Worm (Caenorhabditis elegans) whole organism, L2 larva: ENCODE measurements around the gene D1054.8.

Experiments
- C34F6.9 ChIP-seq: fragments of 150-350 bp; optimal IDR thresholded peaks from 2 replicates; lab custom pipeline; 2014; ENCODE audit warnings: missing biosample characterization, missing genetic modification characterization
- F13H6.1 ChIP-seq: sonication (generic microtip); optimal IDR thresholded peaks from 2 replicates; lab custom pipeline; 2016; ENCODE audit warnings: missing genetic modification characterization, missing compliant biosample characterization
- R02D3.7 ChIP-seq: fragments of 150-350 bp; optimal IDR thresholded peaks from 2 replicates; lab custom pipeline; 2014; ENCODE audit warnings: missing biosample characterization, missing genetic modification characterization
- Y55F3AM.14 ChIP-seq: fragments of 200-800 bp; sonication (Bioruptor generic); optimal IDR thresholded peaks from 2 replicates; lab custom pipeline; 2018; ENCODE audit warnings: mild to moderate bottlenecking, missing genetic modification characterization, missing compliant biosample characterization
- ZK546.5 ChIP-seq: sonication (generic microtip); optimal IDR thresholded peaks from 2 replicates; lab custom pipeline; 2017; ENCODE audit warnings: missing biosample characterization, missing genetic modification characterization
- alr-1 ChIP-seq: fragments of 150-350 bp; optimal IDR thresholded peaks from 2 replicates; lab custom pipeline; 2014; ENCODE audit warnings: missing biosample characterization, missing genetic modification characterization
- aly-2 ChIP-seq: fragments of 150-350 bp; optimal IDR thresholded peaks from 2 replicates; lab custom pipeline; 2014; ENCODE audit warnings: missing biosample characterization, missing genetic modification characterization
- blmp-1 ChIP-seq: sonication (generic microtip); optimal IDR thresholded peaks from 2 replicates; lab custom pipeline; 2017; ENCODE audit warnings: missing genetic modification characterization, mild to moderate bottlenecking, missing compliant biosample characterization, antibody characterized with exemption, moderate library complexity; ENCODE audit not compliant: insufficient read depth
- ceh-16 ChIP-seq: fragments of 150-350 bp; optimal IDR thresholded peaks from 2 replicates; lab custom pipeline; 2014; ENCODE audit warnings: missing biosample characterization, missing genetic modification characterization
- dmd-4 ChIP-seq: sonication (generic microtip); optimal IDR thresholded peaks from 2 replicates; lab custom pipeline; 2017; ENCODE audit warnings: missing biosample characterization, missing genetic modification characterization
- elt-1 ChIP-seq: fragments of 150-350 bp; optimal IDR thresholded peaks from 2 replicates; lab custom pipeline; 2014; ENCODE audit warnings: missing biosample characterization, missing genetic modification characterization
- fos-1 ChIP-seq: fragments of 150-350 bp; optimal IDR thresholded peaks from 2 replicates; lab custom pipeline; 2014; ENCODE audit warnings: missing biosample characterization, missing genetic modification characterization
- gmeb-1 ChIP-seq: fragments of 150-350 bp; optimal IDR thresholded peaks from 2 replicates; lab custom pipeline; 2014; ENCODE audit warnings: missing biosample characterization, missing genetic modification characterization
- lin-11 ChIP-seq: fragments of 150-350 bp; sonication (generic microtip); optimal IDR thresholded peaks from 2 replicates; lab custom pipeline; 2014; ENCODE audit warnings: missing biosample characterization, missing genetic modification characterization, inconsistent platforms, mixed read lengths
- lin-13 ChIP-seq: fragments of 150-350 bp; optimal IDR thresholded peaks from 2 replicates; lab custom pipeline; 2014; ENCODE audit warnings: missing biosample characterization, missing genetic modification reagents, missing genetic modification characterization
- lin-39 ChIP-seq: fragments of 150-350 bp; optimal IDR thresholded peaks from 2 replicates; lab custom pipeline; 2014; ENCODE audit warnings: missing biosample characterization, missing genetic modification reagents, missing genetic modification characterization
- lsy-2 ChIP-seq, 2 experiments: fragments of 150-350 bp in 1 of 2; sonication (generic microtip) in 1 of 2; optimal IDR thresholded peaks; 2 replicates each; lab custom pipeline; 2014 to 2017; ENCODE audit warnings: missing biosample characterization in 2 of 2, missing genetic modification characterization in 2 of 2
- mab-5 ChIP-seq: fragments of 150-350 bp; optimal IDR thresholded peaks from 2 replicates; lab custom pipeline; 2014; ENCODE audit warnings: missing biosample characterization, missing genetic modification characterization
- mdl-1 ChIP-seq, 2 experiments: fragments of 150-350 bp in 1 of 2; sonication (generic microtip) in 1 of 2; optimal IDR thresholded peaks; 2 replicates each; lab custom pipeline; 2017; ENCODE audit warnings: missing biosample characterization in 2 of 2, missing genetic modification characterization in 2 of 2
- nhr-10 ChIP-seq: sonication (generic microtip); optimal IDR thresholded peaks from 2 replicates; lab custom pipeline; 2017; ENCODE audit warnings: missing biosample characterization, missing genetic modification characterization
- nhr-11 ChIP-seq: fragments of 150-350 bp; optimal IDR thresholded peaks from 2 replicates; lab custom pipeline; 2014; ENCODE audit warnings: missing biosample characterization, missing genetic modification characterization
- nhr-12 ChIP-seq: fragments of 150-350 bp; optimal IDR thresholded peaks from 2 replicates; lab custom pipeline; 2014; ENCODE audit warnings: missing biosample characterization, missing genetic modification characterization
- nhr-129 ChIP-seq: fragments of 150-350 bp; optimal IDR thresholded peaks from 2 replicates; lab custom pipeline; 2014; ENCODE audit warnings: missing biosample characterization, missing genetic modification characterization
- nhr-23 ChIP-seq: fragments of 150-350 bp; optimal IDR thresholded peaks from 2 replicates; lab custom pipeline; 2014; ENCODE audit warnings: missing biosample characterization, missing genetic modification reagents, missing genetic modification characterization
- nhr-237 ChIP-seq: fragments of 150-350 bp; optimal IDR thresholded peaks from 2 replicates; lab custom pipeline; 2014; ENCODE audit warnings: missing biosample characterization, missing genetic modification characterization
- nhr-6 ChIP-seq: fragments of 150-350 bp; optimal IDR thresholded peaks from 2 replicates; lab custom pipeline; 2014; ENCODE audit warnings: missing biosample characterization, missing genetic modification characterization
- nhr-77 ChIP-seq: fragments of 150-350 bp; optimal IDR thresholded peaks from 2 replicates; lab custom pipeline; 2014; ENCODE audit warnings: missing biosample characterization, missing genetic modification characterization
- sem-4 ChIP-seq: fragments of 150-350 bp; optimal IDR thresholded peaks from 2 replicates; lab custom pipeline; 2014; ENCODE audit warnings: missing biosample characterization, missing genetic modification reagents, missing genetic modification characterization
- sma-9 ChIP-seq, 2 experiments: fragments of 150-350 bp in 1 of 2; sonication (generic microtip) in 1 of 2; optimal IDR thresholded peaks; 2 replicates each; lab custom pipeline; 2014 to 2016; ENCODE audit warnings: missing genetic modification characterization in 2 of 2, mild to moderate bottlenecking in 1 of 2, missing biosample characterization in 1 of 2, missing compliant biosample characterization in 1 of 2, missing genetic modification reagents in 1 of 2, moderate library complexity in 1 of 2
- snpc-4 ChIP-seq: fragments of 150-350 bp; optimal IDR thresholded peaks from 2 replicates; lab custom pipeline; 2014; ENCODE audit warnings: missing biosample characterization, missing genetic modification characterization
- unc-55 ChIP-seq: fragments of 150-350 bp; sonication (generic microtip); optimal IDR thresholded peaks from 3 replicates; lab custom pipeline; 2014; ENCODE audit warnings: missing biosample characterization, missing genetic modification reagents, missing genetic modification characterization
- unc-62 ChIP-seq: fragments of 150-350 bp; optimal IDR thresholded peaks from 2 replicates; lab custom pipeline; 2014; ENCODE audit warnings: missing biosample characterization, missing genetic modification reagents, missing genetic modification characterization
- zag-1 ChIP-seq: fragments of 150-350 bp; optimal IDR thresholded peaks from 2 replicates; lab custom pipeline; 2014; ENCODE audit warnings: missing biosample characterization, missing genetic modification characterization
- ztf-11 ChIP-seq: sonication (generic microtip); optimal IDR thresholded peaks from 2 replicates; lab custom pipeline; 2017; ENCODE audit warnings: missing biosample characterization, missing genetic modification characterization
- ztf-4 ChIP-seq: fragments of 150-350 bp; optimal IDR thresholded peaks from 2 replicates; lab custom pipeline; 2014; ENCODE audit warnings: missing biosample characterization, missing genetic modification characterization

The D1054.8 gene

ce11 chrV:10811763-10812162, 27.7 kb downstream of the D1054.8 start, which contains the start of gene C29A12.22:
Gene C29A12.22 (plus strand): TSS chrV:10812063.
- no peak for TF ChIP-seq sem-4

ce11 chrV:10813425-10814156, 29.5 kb downstream of the D1054.8 start, which contains the start of the genes C29A12.1 and lig-1:
Gene C29A12.1 (minus strand): TSS chrV:10813487.
Gene lig-1 (plus strand): TSS chrV:10814106.
- TF ChIP-seq lin-13 (no peak), mab-5 (tag; lab: Kevin White, UChicago) (no peak), nhr-23 (tag; lab: Kevin White, UChicago) (no peak), aly-2 (no peak), zag-1 (tag; lab: Kevin White, UChicago) (no peak), mdl-1 (tag; optimal IDR thresholded peaks at IDR 0.05; lab: Kevin White, UChicago) (no peak), unc-62 (no peak), ztf-11 (tag; lab: Kevin White, UChicago) (no peak), blmp-1 (tag; lab: Kevin White, UChicago) (no peak), elt-1 (tag; lab: Kevin White, UChicago) (no peak), nhr-77 (tag; lab: Kevin White, UChicago) (no peak), ztf-4 (tag; lab: Kevin White, UChicago) (no peak), lsy-2 (tag; optimal IDR thresholded peaks at IDR 0.05; lab: Kevin White, UChicago) (peak in 1 of 2 experiments; percentile 36), ZK546.5 (tag; lab: Kevin White, UChicago) (no peak), C34F6.9 (peak; percentile 22), nhr-10 (tag; lab: Kevin White, UChicago) (no peak), unc-55 (peak; percentile 45), fos-1 (tag; lab: Kevin White, UChicago) (no peak), F13H6.1 (tag; lab: Kevin White, UChicago) (no peak), nhr-6 (no peak), nhr-129 (tag; lab: Kevin White, UChicago) (peak; percentile 39), ceh-16 (no peak), nhr-237 (tag; lab: Kevin White, UChicago) (no peak), R02D3.7 (tag; lab: Kevin White, UChicago) (no peak), gmeb-1 (peak; percentile 41)

ce11 chrV:10814333-10814732, 30.2 kb downstream of the D1054.8 start:
- no peak for TF ChIP-seq nhr-10 (tag; lab: Kevin White, UChicago)
- TF ChIP-seq lsy-2 (tag; optimal IDR thresholded peaks at IDR 0.05; lab: Kevin White, UChicago) = no peak
- TF ChIP-seq sem-4 = no peak
- TF ChIP-seq snpc-4 (tag; lab: Kevin White, UChicago) = no peak
- no peak for TF ChIP-seq mdl-1 (tag; optimal IDR thresholded peaks at IDR 0.05; lab: Kevin White, UChicago)
- TF ChIP-seq Y55F3AM.14 (GFP tag; lab: Kevin White, UChicago) = no peak
- no peak for TF ChIP-seq dmd-4 (tag; lab: Kevin White, UChicago)
- TF ChIP-seq nhr-129 (tag; lab: Kevin White, UChicago) = no peak
- TF ChIP-seq lin-11 (tag; lab: Kevin White, UChicago) = no peak
- no peak for TF ChIP-seq F13H6.1 (tag; lab: Kevin White, UChicago)
- no peak for TF ChIP-seq lin-39 (tag; lab: Kevin White, UChicago)
- no peak for TF ChIP-seq alr-1
- no peak for TF ChIP-seq gmeb-1

ce11 chrV:10816831-10817230, 32.7 kb downstream of the D1054.8 start:
- no peak for TF ChIP-seq nhr-12

- no peak for TF ChIP-seq unc-55
- no peak for TF ChIP-seq nhr-10 (tag; lab: Kevin White, UChicago)
- TF ChIP-seq aly-2 = no peak
- no peak for TF ChIP-seq nhr-11 (tag; lab: Kevin White, UChicago)
- no peak for TF ChIP-seq sma-9 (GFP tag; optimal IDR thresholded peaks at IDR 0.05; lab: Kevin White, UChicago)
- TF ChIP-seq sma-9 (tag; optimal IDR thresholded peaks at IDR 0.05; lab: Kevin White, UChicago) = no peak
These were observed 34.4 kb downstream of the D1054.8 start for ce11 chrV:10818498-10818897.
